Worm (Caenorhabditis elegans) whole organism, L1 larva: ENCODE data around the gene grl-1.

Experiments used
- C16A3.4 ChIP-seq: fragments of 150-350 bp; optimal IDR thresholded peaks from 2 replicates; lab custom pipeline; 2014; ENCODE audit warnings: missing biosample characterization, missing genetic modification characterization
- C34B4.2 ChIP-seq: sonication (generic microtip); optimal IDR thresholded peaks from 2 replicates; lab custom pipeline; 2017; ENCODE audit warnings: mild to moderate bottlenecking, missing genetic modification characterization, missing compliant biosample characterization
- blmp-1 ChIP-seq: fragments of 150-350 bp; optimal IDR thresholded peaks from 2 replicates; lab custom pipeline; 2014; ENCODE audit warnings: missing biosample characterization, missing genetic modification characterization
- ceh-82 ChIP-seq, 3 experiments: fragments of 150-350 bp in 1 of 3; sonication (generic microtip) in 2 of 3; optimal IDR thresholded peaks; 2 replicates each; lab custom pipeline; 2014 to 2017; ENCODE audit warnings: missing biosample characterization in 3 of 3, missing genetic modification characterization in 3 of 3
- ceh-90 ChIP-seq: sonication (generic microtip); optimal IDR thresholded peaks from 2 replicates; lab custom pipeline; 2016; ENCODE audit warnings: missing genetic modification characterization, missing compliant biosample characterization
- dpl-1 ChIP-seq, 3 experiments: fragments of 150-350 bp in 2 of 3; sonication (generic microtip) in 1 of 3; optimal IDR thresholded peaks; 2 replicates each; lab custom pipeline; 2014 to 2017; ENCODE audit warnings: missing biosample characterization in 3 of 3, missing genetic modification characterization in 3 of 3, missing genetic modification reagents in 3 of 3
- dsc-1 ChIP-seq: sonication (generic microtip); optimal IDR thresholded peaks from 2 replicates; lab custom pipeline; 2016; ENCODE audit warnings: mild to moderate bottlenecking, missing genetic modification characterization, missing compliant biosample characterization
- efl-1 ChIP-seq, 4 experiments: fragments of 150-350 bp; optimal IDR thresholded peaks in 3 of 4; peaks in 1 of 4; 1 replicate in 1 of 4; 2 replicates in 3 of 4; lab custom pipeline; 2014; ENCODE audit warnings: missing biosample characterization in 2 of 4, missing genetic modification characterization in 2 of 4, missing genetic modification reagents in 2 of 4
- elt-3 ChIP-seq, 6 experiments: fragments of 150-350 bp in 1 of 6; sonication (generic microtip); optimal IDR thresholded peaks; 2 replicates each; lab custom pipeline; 2017 to 2018; ENCODE audit warnings: missing biosample characterization in 6 of 6, missing genetic modification characterization in 6 of 6, inconsistent platforms in 1 of 6
- fkh-10 ChIP-seq: sonication (generic microtip); optimal IDR thresholded peaks from 2 replicates; lab custom pipeline; 2017; ENCODE audit warnings: missing biosample characterization, missing genetic modification reagents, missing genetic modification characterization
- fkh-4 ChIP-seq: sonication (generic microtip); optimal IDR thresholded peaks from 2 replicates; lab custom pipeline; 2016; ENCODE audit warnings: missing compliant biosample characterization, missing genetic modification characterization, borderline replicate concordance
- fkh-8 ChIP-seq: sonication (generic microtip); optimal IDR thresholded peaks from 2 replicates; lab custom pipeline; 2016; ENCODE audit warnings: mild to moderate bottlenecking, missing genetic modification characterization, missing compliant biosample characterization
- fos-1 ChIP-seq: fragments of 150-350 bp; optimal IDR thresholded peaks from 2 replicates; lab custom pipeline; 2014; ENCODE audit warnings: missing biosample characterization, missing genetic modification characterization
- irx-1 ChIP-seq: sonication (generic microtip); optimal IDR thresholded peaks from 2 replicates; lab custom pipeline; 2016; ENCODE audit warnings: missing genetic modification characterization, missing compliant biosample characterization
- isw-1 ChIP-seq: fragments of 200-800 bp; sonication (Bioruptor generic); IDR thresholded peaks from 2 replicates; pipeline ENCODE4 v1.3.6; 2022; ENCODE audit warnings: missing genetic modification characterization, missing compliant biosample characterization
- lin-14 ChIP-seq: fragments of 200-800 bp; sonication (Bioruptor generic); optimal IDR thresholded peaks from 2 replicates; lab custom pipeline; 2018; ENCODE audit warnings: mild to moderate bottlenecking, missing genetic modification characterization, moderate library complexity, missing compliant biosample characterization
- lin-15B ChIP-seq: fragments of 150-350 bp; sonication (generic microtip); optimal IDR thresholded peaks from 3 replicates; lab custom pipeline; 2014; ENCODE audit warnings: missing biosample characterization, missing genetic modification characterization
- lin-35 ChIP-seq, 2 experiments: fragments of 150-350 bp; optimal IDR thresholded peaks; 2 replicates each; lab custom pipeline; 2014; ENCODE audit warnings: missing biosample characterization in 2 of 2, missing genetic modification characterization in 2 of 2, missing genetic modification reagents in 2 of 2
- lsy-2 ChIP-seq, 2 experiments: fragments of 150-350 bp; optimal IDR thresholded peaks; 2 replicates each; lab custom pipeline; 2014; ENCODE audit warnings: missing biosample characterization in 2 of 2, missing genetic modification characterization in 2 of 2
- mab-9 ChIP-seq: fragments of 200-800 bp; sonication (Bioruptor generic); IDR thresholded peaks from 2 replicates; pipeline ENCODE4 v1.3.6; 2022; ENCODE audit warnings: missing genetic modification reagents, missing genetic modification characterization, missing compliant biosample characterization
- mef-2 ChIP-seq: fragments of 150-350 bp; optimal IDR thresholded peaks from 2 replicates; lab custom pipeline; 2014; ENCODE audit warnings: missing biosample characterization, missing genetic modification characterization
- nhr-20 ChIP-seq: sonication (generic microtip); optimal IDR thresholded peaks from 2 replicates; lab custom pipeline; 2016; ENCODE audit warnings: mild to moderate bottlenecking, missing genetic modification characterization, missing compliant biosample characterization
- pqm-1 ChIP-seq: sonication (generic microtip); optimal IDR thresholded peaks from 3 replicates; lab custom pipeline; 2017; ENCODE audit warnings: missing biosample characterization, missing genetic modification characterization
- rnt-1 ChIP-seq: sonication (generic microtip); optimal IDR thresholded peaks from 2 replicates; lab custom pipeline; 2016; ENCODE audit warnings: mild to moderate bottlenecking, missing genetic modification characterization, moderate library complexity, missing compliant biosample characterization
- snu-23 ChIP-seq: sonication (generic microtip); optimal IDR thresholded peaks from 2 replicates; lab custom pipeline; 2016; ENCODE audit warnings: missing genetic modification characterization, missing compliant biosample characterization
- sox-4 ChIP-seq: sonication (generic microtip); optimal IDR thresholded peaks from 2 replicates; lab custom pipeline; 2016; ENCODE audit warnings: missing genetic modification characterization, missing compliant biosample characterization
- swsn-7 ChIP-seq: sonication (generic microtip); optimal IDR thresholded peaks from 2 replicates; lab custom pipeline; 2016; ENCODE audit warnings: missing genetic modification characterization, missing compliant biosample characterization
- tbx-2 ChIP-seq: sonication (generic microtip); optimal IDR thresholded peaks from 2 replicates; lab custom pipeline; 2016; ENCODE audit warnings: missing genetic modification characterization, missing compliant biosample characterization
- unc-130 ChIP-seq: fragments of 150-350 bp; optimal IDR thresholded peaks from 2 replicates; lab custom pipeline; 2017; ENCODE audit warnings: missing biosample characterization, missing genetic modification characterization, inconsistent platforms
- unc-98 ChIP-seq: fragments of 200-800 bp; sonication (Bioruptor generic); IDR thresholded peaks from 2 replicates; pipeline ENCODE4 v1.3.6; 2022; ENCODE audit warnings: missing genetic modification characterization, missing compliant biosample characterization
- xbp-1 ChIP-seq: sonication (generic microtip); optimal IDR thresholded peaks from 2 replicates; lab custom pipeline; 2016; ENCODE audit warnings: missing genetic modification characterization, missing compliant biosample characterization
- zip-4 ChIP-seq: fragments of 200-800 bp; sonication (Bioruptor generic); optimal IDR thresholded peaks from 2 replicates; lab custom pipeline; 2018; ENCODE audit warnings: mild to moderate bottlenecking, missing genetic modification characterization, moderate library complexity, missing compliant biosample characterization

grl-1 gene

ce11 chrV:5558590-5558989 lies 24.9 kb upstream of the grl-1 start, which contains the start of gene glb-5:
Gene glb-5, plus strand, starts transcription at chrV:5558890.
- no peak for TF ChIP-seq mab-9 (GFP tag; lab: Robert Waterston, UW)
- TF ChIP-seq tbx-2 = no peak
- no peak for TF ChIP-seq fos-1
- no peak for TF ChIP-seq fkh-4 (tag; lab: Kevin White, UChicago)
- TF ChIP-seq, all 84 proteins: peak for 0

- TF ChIP-seq C34B4.2 (tag; lab: Kevin White, UChicago) (no peak), pqm-1 (tag; lab: Kevin White, UChicago) (no peak), ceh-90 (tag; lab: Kevin White, UChicago) (no peak)
Observed at ce11 chrV:5548497-5548896, 14.8 kb upstream of the grl-1 start.

ce11 chrV:5548051-5548450 lies 14.4 kb upstream of the grl-1 start, which contains the start of gene ugt-48:
Gene ugt-48, minus strand, starts transcription at chrV:5548062.
- no peak for TF ChIP-seq irx-1 (tag; lab: Kevin White, UChicago)

- TF ChIP-seq unc-98 = no peak
- TF ChIP-seq fkh-4 (tag; lab: Kevin White, UChicago) = no peak
- TF ChIP-seq isw-1 (GFP tag; lab: Robert Waterston, UW) = no peak
- TF ChIP-seq dsc-1 (tag; lab: Kevin White, UChicago) = no peak
- no peak for TF ChIP-seq nhr-20 (tag; lab: Kevin White, UChicago)
- TF ChIP-seq C16A3.4 (tag; lab: Kevin White, UChicago) = no peak
- no peak for TF ChIP-seq fos-1
- no peak for TF ChIP-seq lin-14 (GFP tag; lab: Kevin White, UChicago)
- TF ChIP-seq unc-130 (tag; lab: Kevin White, UChicago) = no peak
- no peak for TF ChIP-seq fkh-10 (GFP tag; lab: Kevin White, UChicago)
- TF ChIP-seq zip-4 = no peak
- TF ChIP-seq mab-9 (GFP tag; lab: Robert Waterston, UW) = no peak
- TF ChIP-seq sox-4 (tag; lab: Kevin White, UChicago) = no peak
- TF ChIP-seq fkh-8 = no peak
- no peak for TF ChIP-seq snu-23 (GFP tag; lab: Kevin White, UChicago)
- no peak for TF ChIP-seq swsn-7 (tag; lab: Kevin White, UChicago)
- TF ChIP-seq rnt-1 (tag; lab: Kevin White, UChicago) = no peak
Observed at ce11 chrV:5538500-5538899, 4.8 kb upstream of the grl-1 start, which contains the start of gene cft-1. Gene cft-1, plus strand, starts transcription at chrV:5538800.

ce11 chrV:5536240-5536811 lies 2.7 kb upstream of the grl-1 start, which contains the start of the genes cox-16 and syp-2:
Gene cox-16, minus strand, starts transcription at chrV:5536243.
Gene syp-2, plus strand, starts transcription at chrV:5536487.
- TF ChIP-seq lin-35 (GFP tag; optimal IDR thresholded peaks at IDR 0.05; lab: Kevin White, UChicago) (peak; percentile 33 to 52), ceh-82 (tag; optimal IDR thresholded peaks at IDR 0.05; lab: Kevin White, UChicago) (peak in 2 of 3 experiments; percentile 3 to 11), xbp-1 (tag; lab: Kevin White, UChicago) (no peak), lsy-2 (tag; optimal IDR thresholded peaks at IDR 0.05; lab: Kevin White, UChicago) (peak in 1 of 2 experiments; percentile 61), efl-1 (optimal IDR thresholded peaks at IDR 0.05; lab: Kevin White, UChicago) (peak; percentile 33 to 45), efl-1 (GFP tag; optimal IDR thresholded peaks at IDR 0.05 in 1 of 2; lab: Kevin White, UChicago) (peak; percentile 35 to 86), elt-3 (tag; optimal IDR thresholded peaks at IDR 0.05; lab: Kevin White, UChicago) (no peak), dpl-1 (GFP tag; optimal IDR thresholded peaks at IDR 0.05; lab: Kevin White, UChicago) (peak in 2 of 3 experiments; percentile 20 to 54), snu-23 (GFP tag; lab: Kevin White, UChicago) (peak; percentile 35), sox-4 (tag; lab: Kevin White, UChicago) (no peak), mab-9 (GFP tag; lab: Robert Waterston, UW) (no peak), fkh-10 (GFP tag; lab: Kevin White, UChicago) (no peak), C16A3.4 (tag; lab: Kevin White, UChicago) (peak; percentile 8), mef-2 (tag; lab: Kevin White, UChicago) (no peak), unc-130 (tag; lab: Kevin White, UChicago) (peak; percentile 21), lin-15B (no peak), rnt-1 (tag; lab: Kevin White, UChicago) (peak; percentile 5), blmp-1 (peak; percentile 12)
